Worm (Caenorhabditis elegans) whole organism, mixed stage, embryonic: Measurements from ENCODE around the gene Y69E1A.3.
A peak's percentile ranks its signal among the peaks of the same experiment; 100 is the strongest.

ENCODE experiments used
- bed-3 ChIP-seq: fragments of 200-800 bp; sonication (Bioruptor generic); optimal IDR thresholded peaks from 3 replicates; lab custom pipeline; 2018; ENCODE audit warnings: mild to moderate bottlenecking, missing genetic modification characterization, moderate library complexity, missing compliant biosample characterization
- nhr-12 ChIP-seq: fragments of 150-350 bp; optimal IDR thresholded peaks from 2 replicates; lab custom pipeline; 2014; ENCODE audit warnings: missing biosample characterization, missing genetic modification characterization
- nhr-28 ChIP-seq: fragments of 150-350 bp; optimal IDR thresholded peaks from 2 replicates; lab custom pipeline; 2014; ENCODE audit warnings: missing biosample characterization, missing genetic modification characterization
- nhr-76 ChIP-seq: sonication (generic microtip); optimal IDR thresholded peaks from 2 replicates; lab custom pipeline; 2017; ENCODE audit warnings: missing biosample characterization, missing genetic modification characterization
- pha-4 ChIP-seq: fragments of 150-350 bp; optimal IDR thresholded peaks from 2 replicates; lab custom pipeline; 2018; ENCODE audit warnings: missing biosample characterization, missing genetic modification reagents, missing genetic modification characterization
- unc-62 ChIP-seq: fragments of 150-350 bp; optimal IDR thresholded peaks from 2 replicates; lab custom pipeline; 2014; ENCODE audit warnings: missing biosample characterization, missing genetic modification reagents, missing genetic modification characterization

DNA sequence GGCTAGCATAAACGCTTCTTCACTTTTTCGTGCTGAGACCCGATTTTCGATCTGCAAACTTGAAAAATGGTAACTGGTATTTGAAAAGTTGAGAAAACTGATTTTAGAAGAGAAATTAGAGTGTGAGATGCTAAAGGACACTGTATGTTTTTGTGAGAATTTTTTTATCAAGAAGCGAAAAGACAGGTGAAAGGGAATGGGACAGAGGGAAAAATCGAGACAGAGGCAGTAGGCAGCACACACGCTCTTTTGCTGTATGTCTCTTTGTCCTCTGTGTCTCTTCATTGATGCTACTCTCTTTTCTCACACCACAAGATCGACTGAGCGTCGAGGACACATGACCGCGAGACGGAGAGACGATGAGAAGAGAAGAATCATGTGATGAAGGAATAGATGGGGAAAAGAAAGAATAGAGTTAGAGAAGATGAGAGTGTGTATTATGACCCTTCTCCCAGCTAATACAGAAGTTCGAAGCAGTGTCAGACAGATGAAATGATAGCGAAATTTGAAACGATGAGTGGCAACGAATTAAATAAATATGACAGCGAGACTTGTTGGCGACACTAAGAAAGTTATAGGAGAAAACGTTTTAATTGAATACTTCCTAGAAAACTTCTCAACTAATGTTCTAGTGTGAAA is 16.1 kb upstream of the Y69E1A.3 start, which contains the start of gene lgg-2:
- TF ChIP-seq nhr-28 (tag; lab: Kevin White, UChicago) (no peak), bed-3 (GFP tag; lab: Kevin White, UChicago) (no peak), pha-4 (peak; percentile 45), nhr-12 (tag; lab: Kevin White, UChicago) (peak; percentile 53), unc-62 (GFP tag; lab: Kevin White, UChicago) (peak; percentile 86), nhr-76 (tag; lab: Kevin White, UChicago) (no peak)
